Fruit fly (Drosophila melanogaster): ENCODE data around the gene ttm2.

DNA sequence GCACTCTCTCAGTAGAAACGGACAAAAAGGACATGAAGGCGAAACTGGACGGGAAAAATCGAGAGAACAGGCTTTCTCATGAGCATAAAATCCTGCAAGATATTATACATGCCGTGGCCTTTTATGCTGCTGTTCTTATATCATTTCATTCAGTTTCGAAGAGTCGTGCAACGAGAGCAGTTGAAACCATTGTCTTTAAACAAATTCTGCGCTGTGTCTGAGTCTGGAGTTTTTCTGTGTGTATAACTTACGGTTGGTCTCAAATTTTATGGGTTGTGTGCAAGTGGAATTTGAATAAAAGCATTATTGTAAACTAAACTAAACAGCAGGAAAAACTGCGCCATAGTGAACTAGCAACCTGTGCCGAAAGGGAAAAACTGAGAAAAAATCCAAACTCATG, 7.3 kb upstream of the ttm2 start:
- no peak for TF ChIP-seq EcR (GFP tag; optimal IDR thresholded peaks at IDR 0.05)
- TF ChIP-seq psq (optimal IDR thresholded peaks at IDR 0.05) = no peak
- no peak for TF ChIP-seq pan (optimal IDR thresholded peaks at IDR 0.05)
